Worm (Caenorhabditis elegans): Measurements from ENCODE around the gene C03B1.2.

DNA sequence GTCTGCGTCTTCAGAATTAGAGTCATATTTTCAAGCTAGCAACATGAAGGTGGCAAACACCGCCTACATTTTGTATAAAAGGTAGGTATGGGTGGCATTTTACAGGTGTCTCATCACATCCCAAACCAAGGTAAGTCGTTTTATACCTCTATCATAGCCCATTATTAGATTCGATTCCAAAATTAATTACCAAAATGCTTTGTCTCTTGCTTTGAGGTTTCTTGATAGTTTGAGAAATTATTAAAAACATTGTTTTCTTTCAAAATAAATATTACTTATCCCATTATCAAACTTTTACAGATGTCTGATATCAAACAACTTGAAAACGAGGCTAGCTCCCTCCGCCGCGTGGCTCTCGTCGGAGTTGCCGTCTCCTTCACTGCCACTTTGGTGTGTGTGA, 43.7 kb upstream of the C03B1.2 start, which contains the start of gene col-168:
- TF ChIP-seq hnd-1 (tag; optimal IDR thresholded peaks at IDR 0.05) (no peak), ama-1 (optimal IDR thresholded peaks at IDR 0.05) (no peak), B0310.2 (tag; optimal IDR thresholded peaks at IDR 0.05) (no peak), tra-4 (tag; optimal IDR thresholded peaks at IDR 0.05) (no peak), ceh-36 (tag; optimal IDR thresholded peaks at IDR 0.05) (no peak), hmg-4 (GFP tag; optimal IDR thresholded peaks at IDR 0.05) (no peak)

Measured in whole organism, early embryonic.